Worm (Caenorhabditis elegans) whole organism, late embryonic: ENCODE results near the gene F21A3.3.

Experiments used
- ama-1 ChIP-seq: fragments of 150-350 bp; optimal IDR thresholded peaks from 2 replicates; lab custom pipeline; 2014
- ceh-19 ChIP-seq: fragments of 200-800 bp; sonication (Bioruptor generic); optimal IDR thresholded peaks from 2 replicates; lab custom pipeline; 2018; ENCODE audit warnings: mild to moderate bottlenecking, missing genetic modification characterization, missing compliant biosample characterization
- ceh-24 ChIP-seq: sonication (generic microtip); optimal IDR thresholded peaks from 2 replicates; lab custom pipeline; 2016; ENCODE audit warnings: mild to moderate bottlenecking, missing genetic modification characterization, missing compliant biosample characterization
- che-1 ChIP-seq: sonication (generic microtip); optimal IDR thresholded peaks from 2 replicates; lab custom pipeline; 2016; ENCODE audit warnings: mild to moderate bottlenecking, missing genetic modification characterization, missing compliant biosample characterization
- elt-2 ChIP-seq: sonication (generic microtip); optimal IDR thresholded peaks from 2 replicates; lab custom pipeline; 2016; ENCODE audit warnings: missing genetic modification reagents, missing genetic modification characterization, missing compliant biosample characterization
- lin-11 ChIP-seq: fragments of 200-800 bp; sonication (Bioruptor generic); optimal IDR thresholded peaks from 2 replicates; lab custom pipeline; 2018; ENCODE audit warnings: mild to moderate bottlenecking, missing genetic modification characterization, missing compliant biosample characterization
- nhr-11 ChIP-seq: fragments of 150-350 bp; optimal IDR thresholded peaks from 2 replicates; lab custom pipeline; 2014; ENCODE audit warnings: missing biosample characterization, missing genetic modification characterization
- pha-4 ChIP-seq: fragments of 150-350 bp; optimal IDR thresholded peaks from 2 replicates; lab custom pipeline; 2018; ENCODE audit warnings: missing biosample characterization, missing genetic modification reagents, missing genetic modification characterization
- pqm-1 ChIP-seq: sonication (generic microtip); optimal IDR thresholded peaks from 2 replicates; lab custom pipeline; 2016; ENCODE audit warnings: missing genetic modification characterization, missing compliant biosample characterization
- tbx-2 ChIP-seq: sonication (generic microtip); optimal IDR thresholded peaks from 2 replicates; lab custom pipeline; 2016; ENCODE audit warnings: missing genetic modification characterization, missing compliant biosample characterization

DNA sequence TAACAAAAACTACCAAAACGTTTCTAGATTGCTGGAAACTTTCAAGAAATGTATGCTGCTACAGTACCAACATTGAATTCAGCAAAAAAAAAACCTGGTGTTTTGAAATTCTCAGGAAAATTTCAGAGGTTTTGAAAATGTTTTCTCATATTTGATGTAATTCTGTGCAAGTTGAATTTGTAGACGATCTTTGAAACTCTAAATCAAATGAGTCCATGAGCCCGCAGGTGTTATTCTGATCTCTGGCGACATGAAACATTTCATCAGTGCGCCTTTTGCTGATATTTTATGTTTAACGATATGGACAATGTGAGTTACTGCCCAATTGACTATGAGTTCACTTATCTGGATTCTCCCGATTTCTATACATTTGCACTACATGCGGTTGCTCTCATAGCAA lies 23.8 kb upstream of the F21A3.3 start, which contains the start of gene srh-218:
- no peak for TF ChIP-seq pha-4 (tag; lab: Kevin White, UChicago)
- TF ChIP-seq tbx-2 (tag; lab: Kevin White, UChicago): no peak
- no peak for TF ChIP-seq lin-11 (tag; lab: Kevin White, UChicago)
- TF ChIP-seq pqm-1 (tag; lab: Kevin White, UChicago): no peak
- no peak for TF ChIP-seq nhr-11 (tag; lab: Kevin White, UChicago)
- no peak for TF ChIP-seq ceh-24 (tag; lab: Kevin White, UChicago)
- no peak for TF ChIP-seq elt-2 (tag; lab: Kevin White, UChicago)
- TF ChIP-seq che-1 (tag; lab: Kevin White, UChicago): no peak
- TF ChIP-seq ceh-19 (GFP tag; lab: Kevin White, UChicago): no peak
- no peak for TF ChIP-seq ama-1
